Fruit fly (Drosophila melanogaster) whole organism, embryonic: ENCODE measurements around the gene Dpm1.
A peak's percentile ranks its signal among the peaks of the same experiment; 100 is the strongest.

ENCODE experiments used
- Ada2b ChIP-seq: fragments of 200-800 bp; sonication (Bioruptor generic); IDR thresholded peaks from 2 replicates; pipeline ENCODE4 v1.3.6; 2022; ENCODE audit warnings: missing biosample characterization, missing genetic modification characterization
- Asciz ChIP-seq: fragments of 200-800 bp; sonication (Bioruptor generic); optimal IDR thresholded peaks from 2 replicates; lab custom pipeline; 2017; ENCODE audit warnings: missing biosample characterization, mild to moderate bottlenecking, missing genetic modification characterization, missing genetic modification reagents
- B-H1 ChIP-seq: fragments of 200-800 bp; sonication (Bioruptor generic); IDR thresholded peaks from 3 replicates; pipeline ENCODE4 v1.3.6; 2022; ENCODE audit warnings: missing biosample characterization, missing genetic modification characterization
- Bdp1 ChIP-seq: fragments of 200-800 bp; sonication (Bioruptor generic); optimal IDR thresholded peaks from 3 replicates; lab custom pipeline; 2016; ENCODE audit warnings: missing biosample characterization, missing genetic modification characterization
- Bgb ChIP-seq: fragments of 200-800 bp; sonication (Bioruptor generic); IDR thresholded peaks from 2 replicates; pipeline ENCODE4 v1.3.6; 2022; ENCODE audit warnings: missing biosample characterization, missing genetic modification characterization; ENCODE audit not compliant: partially characterized antibody
- CG10462 ChIP-seq: fragments of 200-800 bp; sonication (Bioruptor generic); optimal IDR thresholded peaks from 2 replicates; lab custom pipeline; 2016; ENCODE audit warnings: missing biosample characterization, missing genetic modification characterization
- CG12219 ChIP-seq: fragments of 200-800 bp; sonication (Bioruptor generic); optimal IDR thresholded peaks from 3 replicates; lab custom pipeline; 2018; ENCODE audit warnings: missing biosample characterization, mild to moderate bottlenecking, missing genetic modification characterization
- CG12236 ChIP-seq: fragments of 200-800 bp; sonication (Bioruptor generic); optimal IDR thresholded peaks from 2 replicates; lab custom pipeline; 2016; ENCODE audit warnings: missing biosample characterization, missing genetic modification characterization
- CG12659 ChIP-seq: fragments of 200-800 bp; sonication (Bioruptor generic); optimal IDR thresholded peaks from 3 replicates; lab custom pipeline; 2017; ENCODE audit warnings: mild to moderate bottlenecking, missing biosample characterization, missing genetic modification reagents, missing genetic modification characterization
- CG14667 ChIP-seq: fragments of 200-800 bp; sonication (Bioruptor generic); IDR thresholded peaks from 2 replicates; pipeline ENCODE4 v1.3.6; 2022; ENCODE audit warnings: missing biosample characterization, missing genetic modification characterization
- CG15479 ChIP-seq: fragments of 200-800 bp; sonication (Bioruptor generic); optimal IDR thresholded peaks from 3 replicates; lab custom pipeline; 2019; ENCODE audit warnings: missing biosample characterization, mild to moderate bottlenecking, missing genetic modification characterization, moderate library complexity
- CG16863 ChIP-seq: fragments of 200-800 bp; sonication (Bioruptor generic); optimal IDR thresholded peaks from 3 replicates; lab custom pipeline; 2016; ENCODE audit warnings: missing biosample characterization, missing genetic modification characterization
- CG17359 ChIP-seq: fragments of 200-800 bp; sonication (Bioruptor generic); optimal IDR thresholded peaks from 3 replicates; lab custom pipeline; 2018; ENCODE audit warnings: missing biosample characterization, mild to moderate bottlenecking, missing genetic modification characterization, moderate library complexity
- CG17385 ChIP-seq: fragments of 200-800 bp; sonication (Bioruptor generic); optimal IDR thresholded peaks from 3 replicates; lab custom pipeline; 2018; ENCODE audit warnings: missing biosample characterization, mild to moderate bottlenecking, missing genetic modification characterization
- CG2129 ChIP-seq: fragments of 200-800 bp; sonication (Bioruptor generic); IDR thresholded peaks from 2 replicates; pipeline ENCODE4 v1.3.6; 2022; ENCODE audit warnings: missing biosample characterization, missing genetic modification characterization; ENCODE audit not compliant: partially characterized antibody
- CG2712 ChIP-seq: fragments of 200-800 bp; optimal IDR thresholded peaks from 3 replicates; lab custom pipeline; 2019; ENCODE audit warnings: missing biosample characterization, mild to moderate bottlenecking, missing genetic modification characterization, moderate library complexity
- CG31224 ChIP-seq: fragments of 200-800 bp; sonication (Bioruptor generic); IDR thresholded peaks from 2 replicates; pipeline ENCODE4 v1.3.6; 2022; ENCODE audit warnings: missing biosample characterization, missing genetic modification characterization
- CG5245 ChIP-seq: fragments of 200-800 bp; sonication (Bioruptor generic); optimal IDR thresholded peaks from 3 replicates; lab custom pipeline; 2016; ENCODE audit warnings: missing biosample characterization, missing genetic modification characterization
- CG6175 ChIP-seq: fragments of 200-800 bp; sonication (Bioruptor generic); IDR thresholded peaks from 3 replicates; pipeline ENCODE4 v1.3.6; 2022; ENCODE audit warnings: missing biosample characterization, missing genetic modification characterization
- CG6689 ChIP-seq: fragments of 200-800 bp; sonication (Bioruptor generic); IDR thresholded peaks from 2 replicates; pipeline ENCODE4 v1.3.6; 2022; ENCODE audit warnings: missing biosample characterization, missing genetic modification characterization
- CG8281 ChIP-seq: fragments of 200-800 bp; sonication (Bioruptor generic); optimal IDR thresholded peaks from 2 replicates; lab custom pipeline; 2018; ENCODE audit warnings: missing biosample characterization, mild to moderate bottlenecking, missing genetic modification characterization, moderate library complexity
- CG9817 ChIP-seq: fragments of 200-800 bp; sonication (Bioruptor generic); optimal IDR thresholded peaks from 2 replicates; lab custom pipeline; 2018; ENCODE audit warnings: missing biosample characterization, mild to moderate bottlenecking, missing genetic modification characterization, moderate library complexity
- CoRest ChIP-seq: fragments of 200-800 bp; sonication (Bioruptor generic); optimal IDR thresholded peaks from 3 replicates; lab custom pipeline; 2018; ENCODE audit warnings: missing biosample characterization, mild to moderate bottlenecking, missing genetic modification characterization, moderate library complexity
- Drgx ChIP-seq: fragments of 200-800 bp; sonication (Bioruptor generic); IDR thresholded peaks from 2 replicates; pipeline ENCODE4 v1.3.6; 2022; ENCODE audit warnings: missing biosample characterization, missing genetic modification characterization
- Lim3 ChIP-seq: fragments of 200-800 bp; sonication (Bioruptor generic); IDR thresholded peaks from 2 replicates; pipeline ENCODE4 v1.3.6; 2022; ENCODE audit warnings: missing biosample characterization, missing genetic modification characterization
- Mes4 ChIP-seq: fragments of 200-800 bp; sonication (Bioruptor generic); optimal IDR thresholded peaks from 2 replicates; lab custom pipeline; 2016; ENCODE audit warnings: missing biosample characterization, missing genetic modification characterization
- NFAT ChIP-seq: fragments of 200-800 bp; sonication (Bioruptor generic); IDR thresholded peaks from 2 replicates; pipeline ENCODE4 v1.3.6; 2022; ENCODE audit warnings: missing biosample characterization, missing genetic modification characterization
- Nf-YB ChIP-seq: fragments of 200-800 bp; sonication (Bioruptor generic); optimal IDR thresholded peaks from 3 replicates; lab custom pipeline; 2019; ENCODE audit warnings: missing biosample characterization, mild to moderate bottlenecking, missing genetic modification characterization, moderate library complexity
- Opbp ChIP-seq: fragments of 200-800 bp; sonication (Bioruptor generic); IDR thresholded peaks from 3 replicates; pipeline ENCODE4 v1.3.6; 2022; ENCODE audit warnings: missing biosample characterization, missing genetic modification characterization; ENCODE audit not compliant: partially characterized antibody
- Optix ChIP-seq: fragments of 200-800 bp; sonication (Bioruptor generic); IDR thresholded peaks from 3 replicates; pipeline ENCODE4 v1.3.6; 2022; ENCODE audit warnings: missing biosample characterization, missing genetic modification characterization
- Sox102F ChIP-seq: fragments of 200-800 bp; sonication (Bioruptor generic); optimal IDR thresholded peaks from 2 replicates; lab custom pipeline; 2018; ENCODE audit warnings: missing biosample characterization, mild to moderate bottlenecking, missing genetic modification characterization, moderate library complexity
- Xrp1 ChIP-seq: fragments of 200-800 bp; sonication (Bioruptor generic); IDR thresholded peaks from 2 replicates; pipeline ENCODE4 v1.3.6; 2022; ENCODE audit warnings: missing biosample characterization, missing genetic modification characterization
- ac ChIP-seq: fragments of 200-800 bp; sonication (Bioruptor generic); optimal IDR thresholded peaks from 3 replicates; lab custom pipeline; 2017; ENCODE audit warnings: missing biosample characterization, mild to moderate bottlenecking, missing genetic modification characterization
- ap ChIP-seq: fragments of 200-800 bp; sonication (Bioruptor generic); IDR thresholded peaks from 2 replicates; pipeline ENCODE4 v1.3.6; 2022; ENCODE audit warnings: missing biosample characterization, missing genetic modification characterization
- ewg ChIP-seq: fragments of 200-800 bp; sonication (Bioruptor generic); optimal IDR thresholded peaks from 3 replicates; lab custom pipeline; 2017; ENCODE audit warnings: mild to moderate bottlenecking, missing biosample characterization, missing genetic modification reagents, missing genetic modification characterization
- fd3F ChIP-seq: fragments of 200-800 bp; sonication (Bioruptor generic); optimal IDR thresholded peaks from 2 replicates; lab custom pipeline; 2018; ENCODE audit warnings: missing biosample characterization, mild to moderate bottlenecking, missing genetic modification characterization, moderate library complexity
- fd64A ChIP-seq: fragments of 200-800 bp; sonication (Bioruptor generic); optimal IDR thresholded peaks from 3 replicates; lab custom pipeline; 2018; ENCODE audit warnings: missing biosample characterization, mild to moderate bottlenecking, missing genetic modification characterization
- hb ChIP-seq: fragments of 200-800 bp; sonication (Bioruptor generic); IDR thresholded peaks from 3 replicates; pipeline ENCODE4 v1.3.6; 2022; ENCODE audit warnings: missing biosample characterization, missing genetic modification characterization; ENCODE audit not compliant: partially characterized antibody
- her ChIP-seq: fragments of 200-800 bp; sonication (Bioruptor generic); optimal IDR thresholded peaks from 2 replicates; lab custom pipeline; 2016; ENCODE audit warnings: missing biosample characterization, missing genetic modification characterization
- nau ChIP-seq: fragments of 200-800 bp; sonication (Bioruptor generic); optimal IDR thresholded peaks from 3 replicates; lab custom pipeline; 2017; ENCODE audit warnings: missing biosample characterization, mild to moderate bottlenecking, missing genetic modification characterization, missing genetic modification reagents
- nmo ChIP-seq: fragments of 200-800 bp; sonication (Bioruptor generic); optimal IDR thresholded peaks from 2 replicates; lab custom pipeline; 2018; ENCODE audit warnings: missing biosample characterization, mild to moderate bottlenecking, missing genetic modification characterization, moderate library complexity
- peb ChIP-seq: fragments of 200-800 bp; sonication (Bioruptor generic); IDR thresholded peaks from 2 replicates; pipeline ENCODE4 v1.3.6; 2022; ENCODE audit warnings: missing biosample characterization, missing genetic modification characterization
- prd ChIP-seq, 3 experiments: fragments of >200 bp in 2 of 3; fragments of 200-800 bp in 1 of 3; sonication (Bioruptor generic) in 1 of 3; optimal IDR thresholded peaks in 2 of 3; IDR thresholded peaks in 1 of 3; 2 replicates in 2 of 3; 3 replicates in 1 of 3; pipeline versions ENCODE4 v1.3.6 to Lab custom; 2017 to 2022; ENCODE audit warnings: missing biosample characterization in 1 of 3, missing genetic modification characterization in 1 of 3
- ro ChIP-seq: fragments of 200-800 bp; sonication (Bioruptor generic); IDR thresholded peaks from 2 replicates; pipeline ENCODE4 v1.3.6; 2022; ENCODE audit warnings: missing biosample characterization, missing genetic modification characterization
- sens-2 ChIP-seq: fragments of 200-800 bp; sonication (Bioruptor generic); IDR thresholded peaks from 2 replicates; pipeline ENCODE4 v1.3.6; 2022; ENCODE audit warnings: missing biosample characterization, missing genetic modification characterization
- slp2 ChIP-seq: fragments of 200-800 bp; sonication (Bioruptor generic); optimal IDR thresholded peaks from 2 replicates; lab custom pipeline; 2016; ENCODE audit warnings: missing biosample characterization, missing genetic modification characterization
- sr ChIP-seq: fragments of 200-800 bp; sonication (Bioruptor generic); IDR thresholded peaks from 3 replicates; pipeline ENCODE4 v1.3.6; 2022; ENCODE audit warnings: missing biosample characterization, missing genetic modification characterization
- wor ChIP-seq: fragments of 200-800 bp; sonication (Bioruptor generic); IDR thresholded peaks from 2 replicates; pipeline ENCODE4 v1.3.6; 2022; ENCODE audit warnings: missing biosample characterization, missing genetic modification characterization

Dpm1 gene

dm6 chr2L:19575626-19576298 lies 49.6 kb upstream of the Dpm1 start (continued):
- TF ChIP-seq Bdp1 = peak; percentile 89
- TF ChIP-seq CG12219 (GFP tag; lab: Kevin White, UChicago) = peak; percentile 93
- peak; percentile 66 for TF ChIP-seq ewg
- TF ChIP-seq sr (GFP tag; lab: Robert Waterston, UW) = 0 out of 3 replicates have a peak, but pooled peaks have one; percentile 44
- TF ChIP-seq CG2129 = no peak
- TF ChIP-seq CG10462 = peak; percentile 96
- peak; percentile 95 for TF ChIP-seq CG16863 (GFP tag; lab: Kevin White, UChicago)
- TF ChIP-seq wor = peak; percentile 93
- TF ChIP-seq hb (GFP tag; lab: Robert Waterston, UW) = no peak
- peak; percentile 85 for TF ChIP-seq ap (GFP tag; lab: Robert Waterston, UW)
- TF ChIP-seq nau = peak; percentile 91
- TF ChIP-seq prd (optimal IDR thresholded peaks at IDR 0.05; lab: Kevin White, UChicago) = no peak
- TF ChIP-seq prd (GFP tag; IDR thresholded peaks at IDR 0.05; lab: Robert Waterston, UW) = peak; percentile 96
- peak; percentile 79 for TF ChIP-seq CG8281 (tag; lab: Kevin White, UChicago)
- TF ChIP-seq Bgb (GFP tag; lab: Robert Waterston, UW) = no peak; the same call in 1 of the 2 replicates
- TF ChIP-seq CG9817 = peak; percentile 92
- TF ChIP-seq nmo (GFP tag; lab: Kevin White, UChicago) = peak; percentile 98
- TF ChIP-seq NFAT (GFP tag; lab: Robert Waterston, UW) = peak; percentile 91
- TF ChIP-seq Mes4 (GFP tag; lab: Kevin White, UChicago) = peak; percentile 93
- peak; percentile 96 for TF ChIP-seq CG6689 (GFP tag; lab: Robert Waterston, UW)
- TF ChIP-seq CG5245 (GFP tag; lab: Kevin White, UChicago) = peak; percentile 93
- TF ChIP-seq CG17385 (GFP tag; lab: Kevin White, UChicago) = peak; percentile 86
- peak; percentile 90 for TF ChIP-seq CG12236 (GFP tag; lab: Kevin White, UChicago)
- TF ChIP-seq B-H1 (GFP tag; lab: Robert Waterston, UW) = peak; percentile 89
- no peak for TF ChIP-seq ac (GFP tag; lab: Kevin White, UChicago)
- peak; percentile 77 for TF ChIP-seq CG15479 (GFP tag; lab: Kevin White, UChicago)
- peak; percentile 94 for TF ChIP-seq Optix
- TF ChIP-seq CG31224 (GFP tag; lab: Robert Waterston, UW) = peak; percentile 94
- peak; percentile 76 for TF ChIP-seq ro (GFP tag; lab: Robert Waterston, UW)
- TF ChIP-seq peb (GFP tag; lab: Robert Waterston, UW) = peak; percentile 89
- peak; percentile 95 for TF ChIP-seq Drgx
- peak; percentile 97 for TF ChIP-seq slp2
- peak; percentile 94 for TF ChIP-seq Xrp1 (GFP tag; lab: Robert Waterston, UW)
- TF ChIP-seq Opbp (GFP tag; lab: Robert Waterston, UW) = no peak
- peak; percentile 87 for TF ChIP-seq CG14667 (GFP tag; lab: Robert Waterston, UW)
- peak; percentile 97 for TF ChIP-seq CG12659 (GFP tag; lab: Kevin White, UChicago)
- TF ChIP-seq Nf-YB (GFP tag; lab: Kevin White, UChicago) = peak; percentile 85
- TF ChIP-seq Ada2b (GFP tag; lab: Robert Waterston, UW) = peak; percentile 92
- peak; percentile 97 for TF ChIP-seq Sox102F (GFP tag; lab: Kevin White, UChicago)
- peak; percentile 98 for TF ChIP-seq CG2712 (tag; lab: Kevin White, UChicago)
- TF ChIP-seq Lim3 (GFP tag; lab: Robert Waterston, UW) = peak; percentile 74; the same call in 1 of the 2 replicates
- TF ChIP-seq fd64A (GFP tag; lab: Kevin White, UChicago) = peak; percentile 81
- TF ChIP-seq Asciz (GFP tag; lab: Kevin White, UChicago) = peak; percentile 92
- peak; percentile 93 for TF ChIP-seq CG17359
- TF ChIP-seq fd3F (GFP tag; lab: Kevin White, UChicago) = peak; percentile 94
- TF ChIP-seq CoRest (tag; lab: Kevin White, UChicago) = peak; percentile 98
- peak; percentile 27; the same call in 1 of the 2 replicates for TF ChIP-seq sens-2
- peak; percentile 89 for TF ChIP-seq her (GFP tag; lab: Kevin White, UChicago)
- no peak; the same call in 1 of the 3 replicates for TF ChIP-seq CG6175 (GFP tag; lab: Robert Waterston, UW)
